Fruit fly (Drosophila melanogaster): ENCODE data around the gene orion.

DNA sequence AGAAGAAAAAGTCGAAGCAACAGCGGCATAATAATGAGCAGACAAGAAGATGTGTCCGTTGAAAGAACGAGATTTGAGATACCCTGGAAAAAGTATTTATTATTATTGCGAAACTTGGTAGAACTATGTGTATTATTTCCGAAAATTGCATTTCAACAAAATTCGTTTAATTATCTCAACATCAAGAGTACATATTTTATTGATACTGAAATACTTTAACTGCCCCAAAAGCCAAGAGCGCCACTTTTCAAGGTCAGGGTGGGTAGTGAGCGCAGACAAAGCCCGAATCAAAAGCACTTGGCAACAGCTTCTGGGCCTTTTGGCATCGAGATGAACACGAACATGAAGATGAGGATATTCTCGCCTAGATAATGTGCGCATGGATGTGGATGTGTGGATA, 32.5 kb upstream of the orion start:
- TF ChIP-seq fru (GFP tag; optimal IDR thresholded peaks at IDR 0.05), result no peak
- TF ChIP-seq psq (GFP tag; optimal IDR thresholded peaks at IDR 0.05), result no peak
- no peak for TF ChIP-seq foxo (GFP tag; optimal IDR thresholded peaks at IDR 0.05)
- no peak for TF ChIP-seq Abd-B (GFP tag; optimal IDR thresholded peaks at IDR 0.05)
- no peak for TF ChIP-seq Hr83 (GFP tag; optimal IDR thresholded peaks at IDR 0.05; ENCODE audit: poor library complexity, severe bottlenecking)
- TF ChIP-seq dl (GFP tag; optimal IDR thresholded peaks at IDR 0.05; ENCODE audit: insufficient read depth in 1 of 2, partially characterized antibody in 2 of 2), result no peak
- no peak for TF ChIP-seq CG9705 (GFP tag; optimal IDR thresholded peaks at IDR 0.05)
- no peak for TF ChIP-seq Myc (optimal IDR thresholded peaks at IDR 0.05)
- no peak for TF ChIP-seq OdsH (GFP tag; optimal IDR thresholded peaks at IDR 0.05)
- no peak for TF ChIP-seq Sp1 (GFP tag; optimal IDR thresholded peaks at IDR 0.05)
- TF ChIP-seq jim (GFP tag; optimal IDR thresholded peaks at IDR 0.05), result no peak
- TF ChIP-seq dsf (GFP tag; optimal IDR thresholded peaks at IDR 0.05; ENCODE audit: borderline replicate concordance), result no peak
- TF ChIP-seq N (GFP tag; optimal IDR thresholded peaks at IDR 0.05), result no peak

Data from whole organism, wandering third instar larva.